Worm (Caenorhabditis elegans) whole organism, L2 larva: Measurements from ENCODE around the gene cul-2.

Experiments used
- R02D3.7 ChIP-seq: fragments of 150-350 bp; optimal IDR thresholded peaks from 2 replicates; lab custom pipeline; 2014; ENCODE audit warnings: missing biosample characterization, missing genetic modification characterization
- Y55F3AM.14 ChIP-seq: fragments of 200-800 bp; sonication (Bioruptor generic); optimal IDR thresholded peaks from 2 replicates; lab custom pipeline; 2018; ENCODE audit warnings: mild to moderate bottlenecking, missing genetic modification characterization, missing compliant biosample characterization
- ZK546.5 ChIP-seq: sonication (generic microtip); optimal IDR thresholded peaks from 2 replicates; lab custom pipeline; 2017; ENCODE audit warnings: missing biosample characterization, missing genetic modification characterization
- alr-1 ChIP-seq: fragments of 150-350 bp; optimal IDR thresholded peaks from 2 replicates; lab custom pipeline; 2014; ENCODE audit warnings: missing biosample characterization, missing genetic modification characterization
- aly-2 ChIP-seq: fragments of 150-350 bp; optimal IDR thresholded peaks from 2 replicates; lab custom pipeline; 2014; ENCODE audit warnings: missing biosample characterization, missing genetic modification characterization
- ama-1 ChIP-seq: fragments of 150-350 bp; optimal IDR thresholded peaks from 2 replicates; lab custom pipeline; 2018; ENCODE audit warnings: inconsistent platforms
- blmp-1 ChIP-seq: sonication (generic microtip); optimal IDR thresholded peaks from 2 replicates; lab custom pipeline; 2017; ENCODE audit warnings: missing genetic modification characterization, mild to moderate bottlenecking, missing compliant biosample characterization, antibody characterized with exemption, moderate library complexity; ENCODE audit not compliant: insufficient read depth
- ceh-82 ChIP-seq: fragments of 150-350 bp; optimal IDR thresholded peaks from 2 replicates; lab custom pipeline; 2014; ENCODE audit warnings: missing biosample characterization, missing genetic modification characterization
- crh-2 ChIP-seq: sonication (generic microtip); optimal IDR thresholded peaks from 2 replicates; lab custom pipeline; 2017; ENCODE audit warnings: missing biosample characterization, missing genetic modification characterization
- dmd-4 ChIP-seq: sonication (generic microtip); optimal IDR thresholded peaks from 2 replicates; lab custom pipeline; 2017; ENCODE audit warnings: missing biosample characterization, missing genetic modification characterization
- elt-1 ChIP-seq: fragments of 150-350 bp; optimal IDR thresholded peaks from 2 replicates; lab custom pipeline; 2014; ENCODE audit warnings: missing biosample characterization, missing genetic modification characterization
- elt-3 ChIP-seq: sonication (generic microtip); optimal IDR thresholded peaks from 2 replicates; lab custom pipeline; 2017; ENCODE audit warnings: missing biosample characterization, missing genetic modification characterization
- fos-1 ChIP-seq: fragments of 150-350 bp; optimal IDR thresholded peaks from 2 replicates; lab custom pipeline; 2014; ENCODE audit warnings: missing biosample characterization, missing genetic modification characterization
- gmeb-1 ChIP-seq: fragments of 150-350 bp; optimal IDR thresholded peaks from 2 replicates; lab custom pipeline; 2014; ENCODE audit warnings: missing biosample characterization, missing genetic modification characterization
- lin-13 ChIP-seq: fragments of 150-350 bp; optimal IDR thresholded peaks from 2 replicates; lab custom pipeline; 2014; ENCODE audit warnings: missing biosample characterization, missing genetic modification reagents, missing genetic modification characterization
- lin-39 ChIP-seq: fragments of 150-350 bp; optimal IDR thresholded peaks from 2 replicates; lab custom pipeline; 2014; ENCODE audit warnings: missing biosample characterization, missing genetic modification reagents, missing genetic modification characterization
- mab-5 ChIP-seq: fragments of 150-350 bp; optimal IDR thresholded peaks from 2 replicates; lab custom pipeline; 2014; ENCODE audit warnings: missing biosample characterization, missing genetic modification characterization
- mbf-1 ChIP-seq: sonication (generic microtip); optimal IDR thresholded peaks from 2 replicates; lab custom pipeline; 2017; ENCODE audit warnings: missing biosample characterization, missing genetic modification characterization
- mdl-1 ChIP-seq, 2 experiments: fragments of 150-350 bp in 1 of 2; sonication (generic microtip) in 1 of 2; optimal IDR thresholded peaks; 2 replicates each; lab custom pipeline; 2017; ENCODE audit warnings: missing biosample characterization in 2 of 2, missing genetic modification characterization in 2 of 2
- nhr-23 ChIP-seq: fragments of 150-350 bp; optimal IDR thresholded peaks from 2 replicates; lab custom pipeline; 2014; ENCODE audit warnings: missing biosample characterization, missing genetic modification reagents, missing genetic modification characterization
- nhr-237 ChIP-seq: fragments of 150-350 bp; optimal IDR thresholded peaks from 2 replicates; lab custom pipeline; 2014; ENCODE audit warnings: missing biosample characterization, missing genetic modification characterization
- nhr-25 ChIP-seq: fragments of 150-350 bp; sonication (generic microtip); optimal IDR thresholded peaks from 3 replicates; lab custom pipeline; 2014; ENCODE audit warnings: missing biosample characterization, missing genetic modification characterization
- nhr-6 ChIP-seq: fragments of 150-350 bp; optimal IDR thresholded peaks from 2 replicates; lab custom pipeline; 2014; ENCODE audit warnings: missing biosample characterization, missing genetic modification characterization
- nhr-77 ChIP-seq: fragments of 150-350 bp; optimal IDR thresholded peaks from 2 replicates; lab custom pipeline; 2014; ENCODE audit warnings: missing biosample characterization, missing genetic modification characterization
- sem-4 ChIP-seq: fragments of 150-350 bp; optimal IDR thresholded peaks from 2 replicates; lab custom pipeline; 2014; ENCODE audit warnings: missing biosample characterization, missing genetic modification reagents, missing genetic modification characterization
- skn-1 ChIP-seq: sonication (generic microtip); optimal IDR thresholded peaks from 2 replicates; lab custom pipeline; 2017; ENCODE audit warnings: missing biosample characterization, missing genetic modification characterization
- sma-9 ChIP-seq, 2 experiments: fragments of 150-350 bp in 1 of 2; sonication (generic microtip) in 1 of 2; optimal IDR thresholded peaks; 2 replicates each; lab custom pipeline; 2014 to 2016; ENCODE audit warnings: missing genetic modification characterization in 2 of 2, mild to moderate bottlenecking in 1 of 2, missing biosample characterization in 1 of 2, missing compliant biosample characterization in 1 of 2, missing genetic modification reagents in 1 of 2, moderate library complexity in 1 of 2
- snpc-4 ChIP-seq: fragments of 150-350 bp; optimal IDR thresholded peaks from 2 replicates; lab custom pipeline; 2014; ENCODE audit warnings: missing biosample characterization, missing genetic modification characterization
- ztf-4 ChIP-seq: fragments of 150-350 bp; optimal IDR thresholded peaks from 2 replicates; lab custom pipeline; 2014; ENCODE audit warnings: missing biosample characterization, missing genetic modification characterization

Gene cul-2

DNA sequence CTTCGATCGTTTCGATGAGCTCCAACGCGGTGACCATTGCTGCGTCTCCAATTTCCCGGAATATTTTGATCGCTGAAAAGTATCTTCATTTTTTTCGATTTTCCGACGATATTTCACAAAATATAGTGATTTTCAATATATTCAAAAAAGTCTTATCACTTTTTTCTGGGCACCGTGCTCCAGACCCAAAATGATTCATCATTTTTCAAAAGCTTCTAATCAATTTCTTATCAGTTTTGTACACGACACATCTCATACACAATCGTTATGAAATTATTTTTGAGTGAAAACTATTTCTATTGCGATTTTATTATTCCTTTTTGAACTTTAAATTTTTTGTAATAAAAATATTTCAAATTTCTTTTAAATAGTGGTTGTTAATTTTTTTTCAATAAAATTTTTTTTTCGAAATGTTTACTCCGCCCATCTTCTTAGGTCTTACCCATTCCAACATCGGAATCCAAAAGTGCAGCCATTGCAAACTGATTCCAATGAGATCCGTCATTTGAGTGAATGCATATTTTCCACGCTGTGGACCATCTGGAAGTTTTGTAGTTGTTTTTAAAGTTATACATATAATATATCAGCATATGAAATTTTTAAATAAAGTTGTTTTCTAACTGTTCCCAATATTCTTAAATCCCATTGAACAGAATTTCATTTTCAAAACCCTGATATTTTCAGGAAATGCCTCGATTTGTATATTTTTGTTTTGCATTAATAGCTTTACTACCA lies 8.1 kb upstream of the cul-2 start, which contains the start of gene sid-2:
Gene sid-2, plus strand, starts transcription at position 685 of the 735 bp plus-strand sequence.
- TF ChIP-seq skn-1 (tag; lab: Kevin White, UChicago) (peak; percentile 9), ceh-82 (tag; lab: Kevin White, UChicago) (no peak), fos-1 (tag; lab: Kevin White, UChicago) (peak; percentile 96), crh-2 (tag; lab: Kevin White, UChicago) (peak; percentile 42)
- TF ChIP-seq, all 48 proteins: peak for 3

DNA sequence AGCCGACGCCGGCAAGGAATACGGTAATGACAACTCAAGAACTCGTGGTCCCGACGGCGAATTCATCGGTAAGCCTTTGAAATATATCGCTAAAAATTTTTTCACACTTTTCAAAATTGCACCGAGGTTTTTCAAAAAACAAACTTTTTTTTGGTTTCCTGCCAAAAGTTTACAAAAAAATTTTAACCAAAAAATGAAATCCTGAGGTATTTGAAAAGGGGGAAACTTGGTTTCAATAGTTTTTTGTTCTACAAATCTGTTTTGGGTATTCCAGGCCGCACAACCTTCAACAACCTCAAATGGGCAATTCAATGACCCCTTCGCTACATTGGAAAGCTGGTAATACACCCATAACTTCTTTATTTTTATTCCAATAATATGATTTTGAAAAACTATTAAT lies 5.0 kb upstream of the cul-2 start:
- TF ChIP-seq ama-1 (no peak), mdl-1 (tag; optimal IDR thresholded peaks at IDR 0.05; lab: Kevin White, UChicago) (no peak), nhr-6 (tag; lab: Kevin White, UChicago) (no peak), aly-2 (tag; lab: Kevin White, UChicago) (no peak), nhr-23 (tag; lab: Kevin White, UChicago) (no peak), dmd-4 (tag; lab: Kevin White, UChicago) (no peak), sem-4 (no peak), Y55F3AM.14 (GFP tag; lab: Kevin White, UChicago) (no peak), nhr-237 (tag; lab: Kevin White, UChicago) (no peak)

DNA sequence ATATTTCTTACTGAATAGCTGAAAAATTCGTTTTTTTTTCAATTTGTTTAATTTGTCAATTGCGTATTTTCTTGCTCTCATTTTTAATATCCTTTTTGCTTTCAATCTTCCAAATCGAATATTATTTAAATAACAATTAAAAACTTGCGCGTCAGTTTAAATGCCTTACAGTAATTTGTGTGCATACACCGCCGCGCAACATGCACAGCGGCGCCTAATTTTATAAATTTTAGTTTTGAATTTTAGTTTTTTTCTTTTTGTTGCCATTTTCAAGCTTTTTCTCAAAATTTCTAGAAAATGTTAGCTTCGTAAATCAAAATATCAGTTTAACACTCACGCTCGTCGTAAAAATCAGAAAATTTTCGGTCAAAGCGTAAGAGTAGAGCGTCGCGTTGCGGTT lies 3.8 kb upstream of the cul-2 start:
- TF ChIP-seq mab-5 (tag; lab: Kevin White, UChicago), result no peak
- no peak for TF ChIP-seq R02D3.7 (tag; lab: Kevin White, UChicago)
- no peak for TF ChIP-seq nhr-25
- TF ChIP-seq mbf-1 (tag; lab: Kevin White, UChicago), result no peak
- TF ChIP-seq Y55F3AM.14 (GFP tag; lab: Kevin White, UChicago), result no peak
- TF ChIP-seq, all 48 proteins: peak for 0

DNA sequence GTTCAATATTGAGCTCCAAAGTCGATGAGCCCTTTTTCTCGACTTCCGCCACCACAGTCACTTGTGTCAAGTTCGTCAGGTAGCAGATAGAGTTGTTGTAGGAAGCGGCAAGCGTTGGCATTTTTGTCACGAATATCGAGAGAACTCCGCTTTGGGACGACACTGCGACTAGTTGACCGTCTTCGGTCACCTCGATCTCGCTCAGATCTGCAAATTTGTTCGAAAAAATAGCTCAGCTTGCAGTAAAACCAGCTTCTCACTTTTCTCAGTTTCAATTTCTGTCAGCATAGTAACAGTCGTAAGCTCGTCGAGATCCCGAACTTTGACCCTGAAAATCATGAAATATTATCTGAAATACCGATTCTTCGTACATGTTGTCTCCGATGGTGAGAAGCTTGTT lies 2.8 kb upstream of the cul-2 start:
- TF ChIP-seq sma-9 (GFP tag; optimal IDR thresholded peaks at IDR 0.05; lab: Kevin White, UChicago), result no peak
- no peak for TF ChIP-seq sma-9 (tag; optimal IDR thresholded peaks at IDR 0.05; lab: Kevin White, UChicago)
- no peak for TF ChIP-seq aly-2 (tag; lab: Kevin White, UChicago)
- TF ChIP-seq alr-1 (tag; lab: Kevin White, UChicago), result no peak
- TF ChIP-seq blmp-1 (tag; lab: Kevin White, UChicago), result no peak
- no peak for TF ChIP-seq snpc-4 (tag; lab: Kevin White, UChicago)
- no peak for TF ChIP-seq ZK546.5
- no peak for TF ChIP-seq sem-4
- no peak for TF ChIP-seq nhr-77 (tag; lab: Kevin White, UChicago)
- TF ChIP-seq ztf-4 (tag; lab: Kevin White, UChicago), result no peak
- no peak for TF ChIP-seq nhr-25
- no peak for TF ChIP-seq elt-1 (tag; lab: Kevin White, UChicago)
- TF ChIP-seq skn-1 (tag; lab: Kevin White, UChicago), result no peak
- no peak for TF ChIP-seq lin-13 (GFP tag; lab: Kevin White, UChicago)

DNA sequence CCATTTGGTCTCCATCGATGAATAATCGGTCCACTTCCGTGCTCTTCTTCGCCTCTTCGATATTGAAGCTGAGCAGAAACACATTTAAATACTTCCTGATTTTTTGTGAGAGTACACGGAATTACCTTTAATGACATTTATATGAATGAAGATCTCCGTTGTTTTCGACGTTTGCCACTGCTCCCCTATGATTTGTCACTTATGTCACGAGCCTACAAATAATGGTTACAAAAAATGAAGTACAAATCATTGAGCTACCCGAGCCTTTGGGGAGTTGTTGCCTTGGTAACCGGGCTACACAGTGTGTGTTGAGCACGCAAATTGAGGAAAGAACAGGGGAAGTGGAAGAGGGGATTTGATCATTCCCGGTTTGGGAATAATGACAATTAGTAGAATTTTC lies 760 bp upstream of the cul-2 start, which contains the start of gene dyf-2:
Gene dyf-2, minus strand, starts transcription at position 137 of the 400 bp plus-strand sequence.
- TF ChIP-seq ceh-82 (tag; lab: Kevin White, UChicago), result no peak

DNA sequence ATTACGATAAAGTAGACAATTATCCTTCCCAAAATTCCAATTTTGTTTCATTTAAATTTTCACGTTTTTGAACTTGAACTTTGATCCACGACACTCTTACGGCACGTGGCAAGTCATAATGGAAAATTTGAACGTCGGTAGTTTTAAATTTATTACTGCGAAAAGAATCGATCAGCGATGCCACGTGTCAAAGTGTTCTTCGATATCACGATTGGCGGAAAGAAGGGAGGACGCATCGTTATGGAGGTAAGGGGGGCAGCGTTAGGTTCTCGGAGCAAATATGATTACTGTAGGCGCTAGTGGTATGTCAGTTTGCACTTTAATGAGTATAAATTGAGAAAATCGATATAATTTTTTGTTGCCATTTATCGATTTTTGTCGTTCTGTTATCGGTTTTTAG lies 5.5 kb downstream of the cul-2 start, which contains the start of gene cyn-2:
Gene cyn-2, plus strand, starts transcription at position 114 of the 400 bp plus-strand sequence.
- TF ChIP-seq sma-9 (GFP tag; optimal IDR thresholded peaks at IDR 0.05; lab: Kevin White, UChicago) (no peak), sma-9 (tag; optimal IDR thresholded peaks at IDR 0.05; lab: Kevin White, UChicago) (no peak), ztf-4 (tag; lab: Kevin White, UChicago) (no peak), nhr-77 (tag; lab: Kevin White, UChicago) (no peak), R02D3.7 (tag; lab: Kevin White, UChicago) (no peak), elt-3 (tag; lab: Kevin White, UChicago) (no peak), gmeb-1 (tag; lab: Kevin White, UChicago) (no peak), aly-2 (tag; lab: Kevin White, UChicago) (no peak), crh-2 (tag; lab: Kevin White, UChicago) (no peak), lin-39 (tag; lab: Kevin White, UChicago) (no peak)
